Comparison of ENCODE assay signal across 5 fruit fly cellular contexts in the genomic region with DNA sequence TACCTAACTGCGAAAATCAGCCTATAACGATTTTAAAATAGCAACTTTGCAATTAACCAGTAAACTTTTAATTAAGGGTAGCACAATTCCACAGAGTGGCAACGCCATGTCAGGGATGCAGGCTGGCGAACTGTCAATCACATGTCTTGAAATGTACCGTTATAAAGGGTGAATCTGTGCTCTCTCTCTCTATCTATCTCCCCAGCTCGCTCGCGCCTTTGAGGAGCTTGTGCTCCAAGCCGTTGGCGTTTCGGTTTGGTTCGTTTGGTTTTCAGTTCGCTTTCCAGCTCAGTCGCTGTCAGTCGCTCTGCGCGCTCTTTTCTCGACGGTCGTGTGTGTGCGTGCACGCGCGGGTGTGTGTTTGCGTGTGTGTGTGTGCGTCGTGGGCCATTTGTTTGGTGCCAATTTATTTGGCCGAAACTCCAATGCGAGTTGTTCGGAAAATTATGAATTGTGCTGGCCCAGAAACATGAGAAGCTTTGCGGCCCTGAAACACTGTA.
TF ChIP-seq lines count a peak whose summit lies in the region.

numb (plus strand) TSS at position 254 of the 500 bp plus-strand sequence.

- TF ChIP-seq CTCF in whole organism, embryonic (GFP tag; optimal IDR thresholded peaks at IDR 0.05; lab: Kevin White, UChicago) = no peak

TF ChIP-seq in whole organism, adult, 20 proteins besides CTCF, POLR2A, EP300 and RAD21:
- TF ChIP-seq CG14711 (tag; optimal IDR thresholded peaks at IDR 0.05; lab: Kevin White, UChicago) (no peak), pad (GFP tag; optimal IDR thresholded peaks at IDR 0.05; lab: Kevin White, UChicago) (peak; percentile 79), ovo (GFP tag; optimal IDR thresholded peaks at IDR 0.05; lab: Kevin White, UChicago) (peak; percentile 96), Crg-1 (GFP tag; optimal IDR thresholded peaks at IDR 0.05; lab: Kevin White, UChicago) (no peak), Mnt (GFP tag; optimal IDR thresholded peaks at IDR 0.05; lab: Kevin White, UChicago) (peak; percentile 30), bab1 (GFP tag; optimal IDR thresholded peaks at IDR 0.05; lab: Kevin White, UChicago) (peak; percentile 45)

TF ChIP-seq in whole organism, embryonic, 481 proteins besides CTCF, POLR2A, EP300 and RAD21 (continues in another document):
- TF ChIP-seq Bgb (GFP tag; IDR thresholded peaks at IDR 0.05; lab: Robert Waterston, UW; ENCODE audit: partially characterized antibody) = peak; percentile 53
- peak; percentile 71; the same call in 2 of the 3 replicates for TF ChIP-seq ci (GFP tag; IDR thresholded peaks at IDR 0.05; lab: Robert Waterston, UW)
- peak; percentile 43; the same call in 2 of the 3 replicates for TF ChIP-seq row (GFP tag; IDR thresholded peaks at IDR 0.05; lab: Robert Waterston, UW)
- TF ChIP-seq CG17361 (GFP tag; IDR thresholded peaks at IDR 0.05; lab: Robert Waterston, UW) = no peak
- TF ChIP-seq CG1603 (tag; optimal IDR thresholded peaks at IDR 0.05; lab: Kevin White, UChicago) = peak; percentile 18
- TF ChIP-seq CG11504 (tag; optimal IDR thresholded peaks at IDR 0.05; lab: Kevin White, UChicago) = peak; percentile 3
- peak; percentile 50; the same call in 1 of the 2 replicates for TF ChIP-seq Adf1 (GFP tag; IDR thresholded peaks at IDR 0.05; lab: Robert Waterston, UW)
- peak; percentile 18 for TF ChIP-seq CG5180 (GFP tag; optimal IDR thresholded peaks at IDR 0.05; lab: Kevin White, UChicago)
- TF ChIP-seq tap (tag; optimal IDR thresholded peaks at IDR 0.05; lab: Kevin White, UChicago) = peak; percentile 10
- TF ChIP-seq stwl (tag; optimal IDR thresholded peaks at IDR 0.05; lab: Kevin White, UChicago) = peak; percentile 52
- TF ChIP-seq CG32532 (GFP tag; IDR thresholded peaks at IDR 0.05; lab: Robert Waterston, UW) = peak; percentile 39
- TF ChIP-seq wek (GFP tag; optimal IDR thresholded peaks at IDR 0.05; lab: Kevin White, UChicago) = peak; percentile 60
- TF ChIP-seq CG8924 (tag; optimal IDR thresholded peaks at IDR 0.05; lab: Kevin White, UChicago) = peak; percentile 27
- peak in 1 of 2 experiments; percentile 33 for TF ChIP-seq Dfd (GFP tag; optimal IDR thresholded peaks at IDR 0.05; lab: Kevin White, UChicago)
- TF ChIP-seq run (tag; optimal IDR thresholded peaks at IDR 0.05; lab: Kevin White, UChicago) = no peak
- 0 out of 2 replicates have a peak, but pooled peaks have one; percentile 30 for TF ChIP-seq klu (GFP tag; IDR thresholded peaks at IDR 0.05; lab: Robert Waterston, UW)
- TF ChIP-seq rib (GFP tag; IDR thresholded peaks at IDR 0.05; lab: Robert Waterston, UW) = peak; percentile 70; the same call in 1 of the 2 replicates
- no peak for TF ChIP-seq CG14667 (GFP tag; IDR thresholded peaks at IDR 0.05; lab: Robert Waterston, UW)

TF ChIP-seq in whole organism, prepupa, 60 proteins besides CTCF, POLR2A, EP300 and RAD21:
- peak; percentile 73 for TF ChIP-seq achi (GFP tag; optimal IDR thresholded peaks at IDR 0.05; lab: Kevin White, UChicago)
- peak; percentile 0 for TF ChIP-seq CG3919 (GFP tag; optimal IDR thresholded peaks at IDR 0.05; lab: Kevin White, UChicago)
- no peak for TF ChIP-seq CG7368 (GFP tag; optimal IDR thresholded peaks at IDR 0.05; lab: Kevin White, UChicago)
- peak; percentile 58 for TF ChIP-seq Eip78C (GFP tag; lab: Kevin White, UChicago)
- TF ChIP-seq eg (GFP tag; IDR thresholded peaks at IDR 0.05; lab: Robert Waterston, UW) = peak; percentile 53; the same call in 1 of the 3 replicates
- TF ChIP-seq lz (GFP tag; optimal IDR thresholded peaks at IDR 0.05; lab: Kevin White, UChicago) = peak; percentile 4
- TF ChIP-seq CG6854 (GFP tag; optimal IDR thresholded peaks at IDR 0.05; lab: Kevin White, UChicago) = no peak
- TF ChIP-seq CG6163 (GFP tag; IDR thresholded peaks at IDR 0.05; lab: Robert Waterston, UW) = peak; percentile 62; the same call in 1 of the 3 replicates
- no peak for TF ChIP-seq CG8119 (GFP tag; IDR thresholded peaks at IDR 0.05; lab: Robert Waterston, UW)
- no peak for TF ChIP-seq Sox14 (GFP tag; optimal IDR thresholded peaks at IDR 0.05; lab: Kevin White, UChicago)
- TF ChIP-seq acj6 (GFP tag; optimal IDR thresholded peaks at IDR 0.05; lab: Kevin White, UChicago) = peak; percentile 6

TF ChIP-seq in whole organism, pupa, 21 proteins besides CTCF, POLR2A, EP300 and RAD21:
- TF ChIP-seq CG13204 (GFP tag; optimal IDR thresholded peaks at IDR 0.05; lab: Kevin White, UChicago) = no peak
- TF ChIP-seq Ets98B (GFP tag; IDR thresholded peaks at IDR 0.05; lab: Robert Waterston, UW) = peak; percentile 45; the same call in 1 of the 2 replicates
- 0 out of 2 replicates have a peak, but pooled peaks have one; percentile 10 for TF ChIP-seq CG32121 (GFP tag; IDR thresholded peaks at IDR 0.05; lab: Robert Waterston, UW)
- no peak for TF ChIP-seq D1 (tag; optimal IDR thresholded peaks at IDR 0.05; lab: Kevin White, UChicago)
TF ChIP-seq in whole organism, pupa: peak in this region for 2.

TF ChIP-seq in whole organism, wandering third instar larva, 38 proteins besides CTCF, POLR2A, EP300 and RAD21:
- TF ChIP-seq Vsx2 (GFP tag; optimal IDR thresholded peaks at IDR 0.05; lab: Kevin White, UChicago; ENCODE audit: partially characterized antibody) (no peak), Dif (GFP tag; optimal IDR thresholded peaks at IDR 0.05; lab: Kevin White, UChicago; ENCODE audit: partially characterized antibody) (peak; percentile 6), pan (optimal IDR thresholded peaks at IDR 0.05; lab: Kevin White, UChicago) (peak; percentile 13)
